Worm (Caenorhabditis elegans) whole organism, dauer: ENCODE data around the gene irld-57.

ENCODE experiments used
- unc-62 ChIP-seq: sonication (generic microtip); optimal IDR thresholded peaks from 2 replicates; lab custom pipeline; 2017; ENCODE audit warnings: missing biosample characterization, missing genetic modification reagents, missing genetic modification characterization

The irld-57 gene

ce11 chrV:15693682-15694081, 32.8 kb downstream of the irld-57 start, which contains the start of gene nhr-198:
Gene nhr-198 (plus strand): TSS chrV:15693994.
- TF ChIP-seq unc-62 (GFP tag; lab: Kevin White, UChicago), result no peak

DNA sequence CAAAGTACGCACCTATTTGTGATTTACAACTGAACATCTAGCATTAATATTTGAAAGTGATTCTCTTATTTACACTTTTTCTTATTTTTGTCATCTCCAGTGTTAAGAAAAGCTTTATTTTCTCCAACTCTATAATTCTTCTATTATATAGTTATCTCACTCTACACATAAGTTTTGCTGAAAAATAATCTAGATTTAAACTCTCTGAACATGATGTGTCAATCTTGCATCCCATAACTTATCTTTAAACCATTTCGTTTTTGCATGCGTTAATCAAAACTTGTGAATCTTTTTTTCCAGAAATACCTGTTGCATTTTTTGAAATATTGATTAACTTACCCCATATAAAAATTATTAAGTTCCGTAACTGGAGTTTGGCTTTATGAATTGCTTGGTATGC, 36.6 kb downstream of the irld-57 start, which contains the start of gene nhr-268:
Gene nhr-268 (plus strand): TSS at position 301 of the 400 bp plus-strand sequence.
- TF ChIP-seq unc-62 (GFP tag; lab: Kevin White, UChicago), result no peak

- no peak for TF ChIP-seq unc-62 (GFP tag; lab: Kevin White, UChicago)
Observed at ce11 chrV:15687660-15688059, 38.9 kb downstream of the irld-57 start, which contains the start of gene nhr-197. Gene nhr-197 (plus strand): TSS chrV:15687960.

DNA sequence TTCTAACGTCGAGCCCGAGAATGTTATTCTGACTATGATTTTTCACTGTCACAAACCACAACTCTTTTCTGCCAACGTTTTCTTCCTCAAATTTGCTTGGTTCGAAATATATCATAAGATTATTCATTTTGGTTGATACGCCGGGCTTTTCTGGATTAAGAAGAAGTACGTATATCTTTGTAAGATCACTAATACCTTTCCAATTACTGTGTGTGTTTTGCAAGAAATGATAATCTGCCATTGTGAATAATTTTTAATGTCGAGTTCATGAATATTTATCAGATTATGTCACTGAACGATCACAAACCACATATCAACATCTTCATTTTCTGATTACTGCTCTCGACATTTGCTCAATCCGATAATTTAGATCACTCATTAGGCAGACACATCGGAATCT, 40.9 kb downstream of the irld-57 start, which contains the start of gene nhr-196:
Gene nhr-196 (plus strand): TSS at position 118 of the 400 bp plus-strand sequence.
- TF ChIP-seq unc-62 (GFP tag; lab: Kevin White, UChicago), result no peak

DNA sequence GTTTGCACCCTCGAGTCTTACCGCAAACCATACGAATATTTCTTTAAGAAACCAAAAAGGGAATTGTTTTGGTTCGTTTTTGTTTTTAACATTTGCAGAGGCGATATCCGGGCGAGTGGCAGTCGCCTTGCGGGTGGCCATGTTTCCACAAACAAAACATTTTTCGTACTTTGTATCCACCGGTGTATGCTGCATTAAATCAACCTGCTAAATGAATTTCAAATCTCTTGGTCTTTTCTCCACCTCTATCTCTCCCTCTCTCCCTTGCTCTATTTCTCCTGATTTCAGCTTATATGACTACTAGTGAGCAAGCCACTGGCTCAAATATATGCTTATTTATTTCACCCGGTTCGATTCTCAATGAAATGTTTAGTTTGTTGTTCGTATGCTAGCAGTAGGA, 49.3 kb downstream of the irld-57 start, which contains the start of gene nhr-52:
Gene nhr-52 (plus strand): TSS at position 301 of the 400 bp plus-strand sequence.
- no peak for TF ChIP-seq unc-62 (GFP tag; lab: Kevin White, UChicago)

DNA sequence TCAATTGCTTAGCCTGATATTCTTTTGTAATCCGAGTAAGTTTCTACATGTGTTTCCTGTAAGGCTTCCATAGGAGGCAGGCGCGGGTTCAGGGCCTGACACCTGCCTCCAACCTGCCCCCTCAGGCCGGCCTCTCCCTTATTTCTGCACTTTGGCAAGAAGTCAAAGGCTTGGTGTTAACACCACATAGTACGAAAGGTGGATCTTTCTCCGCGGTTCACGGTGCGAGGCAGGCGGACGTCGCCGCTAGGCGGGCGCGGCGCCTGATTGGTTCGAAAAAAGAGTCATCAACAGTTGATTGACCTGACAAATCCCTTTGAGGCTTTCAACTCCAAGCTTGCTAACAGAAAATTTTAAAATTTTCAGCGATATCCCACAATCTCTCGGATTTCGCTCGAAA, 51.6 kb downstream of the irld-57 start:
- no peak for TF ChIP-seq unc-62 (GFP tag; lab: Kevin White, UChicago)
